Fruit fly (Drosophila melanogaster) whole organism, embryonic: ENCODE measurements around the gene InR.

Source experiments
- Ada2b ChIP-seq: fragments of 200-800 bp; sonication (Bioruptor generic); IDR thresholded peaks from 2 replicates; pipeline ENCODE4 v1.3.6; 2022; ENCODE audit warnings: missing biosample characterization, missing genetic modification characterization
- Asciz ChIP-seq: fragments of 200-800 bp; sonication (Bioruptor generic); optimal IDR thresholded peaks from 2 replicates; lab custom pipeline; 2017; ENCODE audit warnings: missing biosample characterization, mild to moderate bottlenecking, missing genetic modification characterization, missing genetic modification reagents
- BEAF-32 ChIP-seq: fragments of 200-800 bp; sonication (Bioruptor generic); optimal IDR thresholded peaks from 3 replicates; lab custom pipeline; 2017; ENCODE audit warnings: missing biosample characterization, missing genetic modification characterization, mild to moderate bottlenecking, moderate library complexity, missing genetic modification reagents
- Blimp-1 ChIP-seq: fragments of 200-800 bp; sonication (Bioruptor generic); optimal IDR thresholded peaks from 3 replicates; lab custom pipeline; 2018; ENCODE audit warnings: missing biosample characterization, missing genetic modification characterization, mild to moderate bottlenecking, moderate library complexity, missing genetic modification reagents
- CG10147 ChIP-seq: fragments of 200-800 bp; sonication (Bioruptor generic); optimal IDR thresholded peaks from 2 replicates; lab custom pipeline; 2019; ENCODE audit warnings: missing biosample characterization, mild to moderate bottlenecking, missing genetic modification characterization, moderate library complexity
- CG10431 ChIP-seq: fragments of 200-800 bp; sonication (Bioruptor generic); optimal IDR thresholded peaks from 3 replicates; lab custom pipeline; 2018; ENCODE audit warnings: missing biosample characterization, mild to moderate bottlenecking, missing genetic modification characterization
- CG11560 ChIP-seq: fragments of 200-800 bp; sonication (Bioruptor generic); IDR thresholded peaks from 3 replicates; pipeline ENCODE4 v1.3.6; 2022; ENCODE audit warnings: missing biosample characterization, missing genetic modification characterization
- CG12104 ChIP-seq: fragments of 200-800 bp; sonication (Bioruptor generic); optimal IDR thresholded peaks from 3 replicates; lab custom pipeline; 2016; ENCODE audit warnings: missing biosample characterization, missing genetic modification characterization
- CG12219 ChIP-seq: fragments of 200-800 bp; sonication (Bioruptor generic); optimal IDR thresholded peaks from 3 replicates; lab custom pipeline; 2018; ENCODE audit warnings: missing biosample characterization, mild to moderate bottlenecking, missing genetic modification characterization
- CG12744 ChIP-seq: fragments of 200-800 bp; sonication (Bioruptor generic); optimal IDR thresholded peaks from 2 replicates; lab custom pipeline; 2016; ENCODE audit warnings: missing biosample characterization, missing genetic modification characterization
- CG15073 ChIP-seq: fragments of 200-800 bp; sonication (Bioruptor generic); optimal IDR thresholded peaks from 2 replicates; lab custom pipeline; 2016; ENCODE audit warnings: missing biosample characterization, missing genetic modification characterization
- CG15601 ChIP-seq: fragments of 200-800 bp; sonication (Bioruptor generic); optimal IDR thresholded peaks from 3 replicates; lab custom pipeline; 2019; ENCODE audit warnings: missing biosample characterization, mild to moderate bottlenecking, missing genetic modification characterization, moderate library complexity
- CG17385 ChIP-seq: fragments of 200-800 bp; sonication (Bioruptor generic); optimal IDR thresholded peaks from 3 replicates; lab custom pipeline; 2018; ENCODE audit warnings: missing biosample characterization, mild to moderate bottlenecking, missing genetic modification characterization
- CG17612 ChIP-seq: fragments of 200-800 bp; sonication (Bioruptor generic); IDR thresholded peaks from 2 replicates; pipeline ENCODE4 v1.3.6; 2022; ENCODE audit warnings: missing biosample characterization, missing genetic modification characterization
- CG18011 ChIP-seq: fragments of 200-800 bp; sonication (Bioruptor generic); optimal IDR thresholded peaks from 2 replicates; lab custom pipeline; 2017; ENCODE audit warnings: missing biosample characterization, missing genetic modification characterization, mild to moderate bottlenecking, moderate library complexity, missing genotype
- CG3065 ChIP-seq: fragments of 200-800 bp; sonication (Bioruptor generic); optimal IDR thresholded peaks from 2 replicates; lab custom pipeline; 2016; ENCODE audit warnings: missing biosample characterization, missing genetic modification characterization
- CG31365 ChIP-seq: fragments of 200-800 bp; sonication (Bioruptor generic); optimal IDR thresholded peaks from 2 replicates; lab custom pipeline; 2018; ENCODE audit warnings: missing biosample characterization, mild to moderate bottlenecking, missing genetic modification characterization
- CG31441 ChIP-seq: fragments of 200-800 bp; sonication (Bioruptor generic); IDR thresholded peaks from 2 replicates; pipeline ENCODE4 v1.3.6; 2022; ENCODE audit warnings: missing biosample characterization, missing genetic modification characterization
- CG32532 ChIP-seq: fragments of 200-800 bp; sonication (Bioruptor generic); IDR thresholded peaks from 2 replicates; pipeline ENCODE4 v1.3.6; 2022; ENCODE audit warnings: missing biosample characterization, missing genetic modification characterization
- CG32767 ChIP-seq: fragments of 200-800 bp; sonication (Bioruptor generic); IDR thresholded peaks from 2 replicates; pipeline ENCODE4 v1.3.6; 2022; ENCODE audit warnings: missing biosample characterization, missing genetic modification characterization
- CG4360 ChIP-seq: fragments of 200-800 bp; sonication (Bioruptor generic); IDR thresholded peaks from 2 replicates; pipeline ENCODE4 v1.3.6; 2022; ENCODE audit warnings: missing biosample characterization, missing genetic modification characterization
- CG5245 ChIP-seq: fragments of 200-800 bp; sonication (Bioruptor generic); optimal IDR thresholded peaks from 3 replicates; lab custom pipeline; 2016; ENCODE audit warnings: missing biosample characterization, missing genetic modification characterization
- CG6254 ChIP-seq: fragments of 200-800 bp; sonication (Bioruptor generic); optimal IDR thresholded peaks from 3 replicates; lab custom pipeline; 2017; ENCODE audit warnings: mild to moderate bottlenecking, missing biosample characterization, missing genetic modification reagents, missing genetic modification characterization
- CG6791 ChIP-seq: fragments of 200-800 bp; sonication (Bioruptor generic); IDR thresholded peaks from 3 replicates; pipeline ENCODE4 v1.3.6; 2022; ENCODE audit warnings: missing biosample characterization, missing genetic modification characterization; ENCODE audit not compliant: partially characterized antibody
- Dbx ChIP-seq: fragments of 200-800 bp; sonication (Bioruptor generic); IDR thresholded peaks from 3 replicates; pipeline ENCODE4 v1.3.6; 2022; ENCODE audit warnings: missing biosample characterization, missing genetic modification characterization
- Ets65A ChIP-seq: fragments of 200-800 bp; sonication (Bioruptor generic); peaks from one replicate; lab custom pipeline; 2016; ENCODE audit warnings: missing biosample characterization, missing genetic modification characterization
- HmgD ChIP-seq: fragments of 200-800 bp; sonication (Bioruptor generic); optimal IDR thresholded peaks from 3 replicates; lab custom pipeline; 2016; ENCODE audit warnings: missing biosample characterization, missing genetic modification characterization
- Hmx ChIP-seq: fragments of 200-800 bp; sonication (Bioruptor generic); optimal IDR thresholded peaks from 2 replicates; lab custom pipeline; 2016; ENCODE audit warnings: missing biosample characterization, missing genetic modification characterization
- Hr39 ChIP-seq: fragments of >200 bp; optimal IDR thresholded peaks from 2 replicates; lab custom pipeline; 2017
- MTF-1 ChIP-seq: fragments of 200-800 bp; sonication (Bioruptor generic); optimal IDR thresholded peaks from 2 replicates; lab custom pipeline; 2018; ENCODE audit warnings: missing biosample characterization, mild to moderate bottlenecking, missing genetic modification characterization, borderline replicate concordance
- NC2α ChIP-seq: fragments of 200-800 bp; sonication (Bioruptor generic); optimal IDR thresholded peaks from 2 replicates; lab custom pipeline; 2016; ENCODE audit warnings: missing biosample characterization, missing genetic modification characterization
- NFAT ChIP-seq: fragments of 200-800 bp; sonication (Bioruptor generic); IDR thresholded peaks from 2 replicates; pipeline ENCODE4 v1.3.6; 2022; ENCODE audit warnings: missing biosample characterization, missing genetic modification characterization
- Side ChIP-seq: fragments of 200-800 bp; sonication (Bioruptor generic); optimal IDR thresholded peaks from 2 replicates; lab custom pipeline; 2016; ENCODE audit warnings: missing biosample characterization, missing genetic modification characterization
- Vsx1 ChIP-seq: fragments of 200-800 bp; sonication (Bioruptor generic); optimal IDR thresholded peaks from 2 replicates; lab custom pipeline; 2017; ENCODE audit warnings: missing biosample characterization, mild to moderate bottlenecking, missing genetic modification characterization, missing genetic modification reagents
- bigmax ChIP-seq: fragments of 200-800 bp; sonication (Bioruptor generic); optimal IDR thresholded peaks from 2 replicates; lab custom pipeline; 2018; ENCODE audit warnings: missing biosample characterization, mild to moderate bottlenecking, missing genetic modification characterization
- ci ChIP-seq: fragments of 200-800 bp; sonication (Bioruptor generic); IDR thresholded peaks from 3 replicates; pipeline ENCODE4 v1.3.6; 2022; ENCODE audit warnings: missing biosample characterization, missing genetic modification characterization
- dati ChIP-seq: fragments of 200-800 bp; sonication (Bioruptor generic); IDR thresholded peaks from 2 replicates; pipeline ENCODE4 v1.3.6; 2022; ENCODE audit warnings: missing biosample characterization, missing genetic modification characterization
- fd96Cb ChIP-seq: fragments of 200-800 bp; sonication (Bioruptor generic); optimal IDR thresholded peaks from 2 replicates; lab custom pipeline; 2018; ENCODE audit warnings: missing biosample characterization, mild to moderate bottlenecking, missing genetic modification characterization, moderate library complexity
- gem ChIP-seq: fragments of 200-800 bp; sonication (Bioruptor generic); optimal IDR thresholded peaks from 2 replicates; lab custom pipeline; 2019; ENCODE audit warnings: missing biosample characterization, mild to moderate bottlenecking, missing genetic modification characterization, moderate library complexity
- ken ChIP-seq: fragments of 200-800 bp; sonication (Bioruptor generic); IDR thresholded peaks from 3 replicates; pipeline ENCODE4 v1.3.6; 2022; ENCODE audit warnings: missing biosample characterization, missing genetic modification characterization
- mirr ChIP-seq: fragments of 200-800 bp; sonication (Bioruptor generic); optimal IDR thresholded peaks from 3 replicates; lab custom pipeline; 2018; ENCODE audit warnings: missing biosample characterization, mild to moderate bottlenecking, missing genetic modification characterization
- oc ChIP-seq: fragments of 200-800 bp; sonication (Bioruptor generic); optimal IDR thresholded peaks from 2 replicates; lab custom pipeline; 2018; ENCODE audit warnings: missing biosample characterization, mild to moderate bottlenecking, missing genetic modification characterization, moderate library complexity
- pfk ChIP-seq: fragments of 200-800 bp; sonication (Bioruptor generic); optimal IDR thresholded peaks from 2 replicates; lab custom pipeline; 2018; ENCODE audit warnings: missing biosample characterization, mild to moderate bottlenecking, missing genetic modification characterization, moderate library complexity
- rib ChIP-seq: fragments of 200-800 bp; sonication (Bioruptor generic); IDR thresholded peaks from 2 replicates; pipeline ENCODE4 v1.3.6; 2022; ENCODE audit warnings: missing biosample characterization, missing genetic modification characterization
- run ChIP-seq: fragments of 200-800 bp; sonication (Bioruptor generic); optimal IDR thresholded peaks from 3 replicates; lab custom pipeline; 2018; ENCODE audit warnings: missing biosample characterization, mild to moderate bottlenecking, missing genetic modification characterization
- schlank ChIP-seq: fragments of 200-800 bp; sonication (Bioruptor generic); optimal IDR thresholded peaks from 2 replicates; lab custom pipeline; 2018; ENCODE audit warnings: missing biosample characterization, mild to moderate bottlenecking, missing genetic modification characterization
- scrt ChIP-seq: fragments of 200-800 bp; sonication (Bioruptor generic); optimal IDR thresholded peaks from 2 replicates; lab custom pipeline; 2018; ENCODE audit warnings: missing biosample characterization, mild to moderate bottlenecking, missing genetic modification characterization, moderate library complexity
- sob ChIP-seq: fragments of 200-800 bp; sonication (Bioruptor generic); IDR thresholded peaks from 2 replicates; pipeline ENCODE4 v1.3.6; 2022; ENCODE audit warnings: missing biosample characterization, missing genetic modification characterization
- stwl ChIP-seq: fragments of 200-800 bp; sonication (Bioruptor generic); optimal IDR thresholded peaks from 3 replicates; lab custom pipeline; 2018; ENCODE audit warnings: missing biosample characterization, mild to moderate bottlenecking, missing genetic modification characterization, moderate library complexity
- tna ChIP-seq: fragments of 200-800 bp; sonication (Bioruptor generic); IDR thresholded peaks from 2 replicates; pipeline ENCODE4 v1.3.6; 2022; ENCODE audit warnings: missing biosample characterization, missing genetic modification characterization; ENCODE audit not compliant: partially characterized antibody

The InR gene

dm6 chr3R:21589500-21590202 lies 29.5 kb downstream of the InR start (continued):
- TF ChIP-seq scrt (GFP tag; lab: Kevin White, UChicago) (no peak), CG31441 (GFP tag; lab: Robert Waterston, UW) (peak; percentile 44; the same call in 1 of the 2 replicates), NFAT (GFP tag; lab: Robert Waterston, UW) (no peak), dati (GFP tag; lab: Robert Waterston, UW) (no peak), CG17612 (GFP tag; lab: Robert Waterston, UW) (no peak), bigmax (GFP tag; lab: Kevin White, UChicago) (no peak), oc (tag; lab: Kevin White, UChicago) (no peak), CG11560 (tag; lab: Robert Waterston, UW) (no peak), CG12744 (no peak), CG10431 (GFP tag; lab: Kevin White, UChicago) (no peak), pfk (GFP tag; lab: Kevin White, UChicago) (no peak), Vsx1 (GFP tag; lab: Kevin White, UChicago) (no peak), NC2α (GFP tag; lab: Kevin White, UChicago) (no peak), Hmx (GFP tag; lab: Kevin White, UChicago) (no peak), CG15073 (GFP tag; lab: Kevin White, UChicago) (no peak), rib (GFP tag; lab: Robert Waterston, UW) (no peak; the same call in 1 of the 2 replicates), CG3065 (GFP tag; lab: Kevin White, UChicago) (no peak), mirr (GFP tag; lab: Kevin White, UChicago) (no peak), CG32767 (GFP tag; lab: Robert Waterston, UW) (no peak), stwl (peak; percentile 67), ken (GFP tag; lab: Robert Waterston, UW) (0 out of 3 replicates have a peak, but pooled peaks have one; percentile 20), CG31365 (tag; lab: Kevin White, UChicago) (peak; percentile 96), CG10147 (no peak), CG4360 (peak; percentile 95), CG17385 (GFP tag; lab: Kevin White, UChicago) (no peak), CG32532 (GFP tag; lab: Robert Waterston, UW) (no peak), gem (tag; lab: Kevin White, UChicago) (peak; percentile 64), Asciz (peak; percentile 28), CG6254 (GFP tag; lab: Kevin White, UChicago) (no peak), CG12219 (no peak), Blimp-1 (no peak), Hr39 (lab: Kevin White, UChicago) (no peak), Side (GFP tag; lab: Kevin White, UChicago) (no peak), CG5245 (no peak), HmgD (GFP tag; lab: Kevin White, UChicago) (peak; percentile 43), schlank (tag; lab: Kevin White, UChicago) (no peak), CG6791 (no peak), BEAF-32 (GFP tag; lab: Kevin White, UChicago) (no peak), Ets65A (GFP tag; lab: Kevin White, UChicago) (no peak), sob (GFP tag; lab: Robert Waterston, UW) (no peak), tna (GFP tag; lab: Robert Waterston, UW) (0 out of 2 replicates have a peak, but pooled peaks have one; percentile 30), Dbx (GFP tag; lab: Robert Waterston, UW) (no peak), Ada2b (GFP tag; lab: Robert Waterston, UW) (peak; percentile 45; the same call in 1 of the 2 replicates), fd96Cb (peak; percentile 4), MTF-1 (no peak), CG18011 (GFP tag; lab: Kevin White, UChicago) (no peak), ci (peak; percentile 61; the same call in 1 of the 3 replicates), CG12104 (GFP tag; lab: Kevin White, UChicago) (no peak), run (tag; lab: Kevin White, UChicago) (no peak), CG15601 (tag; lab: Kevin White, UChicago) (peak; percentile 20)
